Worm (Caenorhabditis elegans): ENCODE results near the gene col-91.

DNA sequence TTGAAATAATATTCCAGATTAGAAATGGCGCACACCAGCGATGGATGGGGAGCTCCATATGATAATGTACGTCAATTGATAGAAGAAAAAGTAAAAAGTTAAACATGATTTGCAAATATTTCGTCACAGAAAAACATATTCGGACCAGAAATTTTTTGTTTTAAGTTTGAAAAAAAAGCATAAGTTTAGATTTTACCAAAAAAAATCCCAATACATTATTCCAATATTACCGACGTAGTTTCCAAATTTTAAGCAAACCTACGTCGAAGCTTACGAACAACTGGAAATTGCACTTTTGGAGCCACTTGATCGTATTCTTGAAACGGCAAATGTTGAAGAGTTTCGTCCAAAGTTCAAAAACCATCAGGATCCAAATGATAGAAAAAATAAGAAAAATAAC, 30.8 kb downstream of the col-91 start, which contains the start of gene henn-1:
- TF ChIP-seq nhr-76 (tag; optimal IDR thresholded peaks at IDR 0.05) (no peak), nhr-90 (tag; optimal IDR thresholded peaks at IDR 0.05; ENCODE audit: poor library complexity) (no peak), mef-2 (tag; optimal IDR thresholded peaks at IDR 0.05) (no peak)
